1 worm cellular context compared by ENCODE assay signal in the genomic region with DNA sequence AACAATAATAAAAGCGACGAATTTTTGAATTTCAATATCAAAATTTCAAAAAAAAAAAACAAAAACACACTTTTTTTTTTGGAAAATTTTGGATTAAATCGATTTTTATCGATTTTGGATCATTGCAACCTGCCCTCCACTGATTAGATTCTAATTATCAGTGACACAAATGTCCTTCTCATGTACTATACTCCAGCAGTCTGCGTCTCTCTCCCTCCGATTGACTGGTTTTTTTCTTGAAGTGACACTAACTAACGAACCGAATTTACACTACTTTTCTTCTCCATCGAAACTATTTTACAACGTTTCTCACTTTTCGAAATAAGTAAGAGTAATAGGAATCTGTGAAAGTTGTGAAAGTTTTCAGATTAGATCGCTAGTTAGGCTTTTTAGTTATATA.
TF ChIP-seq lines count a peak whose summit lies in the region.

No protein-coding gene starts in this region.

TF ChIP-seq in whole organism, L4 larva, 104 proteins besides CTCF, POLR2A, EP300 and RAD21 (continued from another document):
- TF ChIP-seq Y105C5A.15 (GFP tag; IDR thresholded peaks at IDR 0.05; lab: Robert Waterston, UW): no peak
